Worm (Caenorhabditis elegans) whole organism, L1 larva: ENCODE data around the gene lea-1.

ENCODE experiments used
- C04F5.9 ChIP-seq: sonication (generic microtip); optimal IDR thresholded peaks from 2 replicates; lab custom pipeline; 2016; ENCODE audit warnings: missing genetic modification characterization, missing compliant biosample characterization
- C16A3.4 ChIP-seq: fragments of 150-350 bp; optimal IDR thresholded peaks from 2 replicates; lab custom pipeline; 2014; ENCODE audit warnings: missing biosample characterization, missing genetic modification characterization
- F16B12.6 ChIP-seq: fragments of 150-350 bp; optimal IDR thresholded peaks from 2 replicates; lab custom pipeline; 2014; ENCODE audit warnings: missing biosample characterization, missing genetic modification characterization
- aha-1 ChIP-seq: fragments of 150-350 bp; optimal IDR thresholded peaks from 2 replicates; lab custom pipeline; 2014; ENCODE audit warnings: missing biosample characterization, missing genetic modification characterization
- alr-1 ChIP-seq: fragments of 200-800 bp; sonication (Bioruptor generic); optimal IDR thresholded peaks from 2 replicates; lab custom pipeline; 2018; ENCODE audit warnings: borderline replicate concordance, mild to moderate bottlenecking, missing genetic modification characterization, missing compliant biosample characterization
- ceh-8 ChIP-seq: fragments of 200-800 bp; sonication (Bioruptor generic); optimal IDR thresholded peaks from 2 replicates; lab custom pipeline; 2018; ENCODE audit warnings: mild to moderate bottlenecking, missing genetic modification characterization, moderate library complexity, missing compliant biosample characterization
- ceh-82 ChIP-seq, 3 experiments: fragments of 150-350 bp in 1 of 3; sonication (generic microtip) in 2 of 3; optimal IDR thresholded peaks; 2 replicates each; lab custom pipeline; 2014 to 2017; ENCODE audit warnings: missing biosample characterization in 3 of 3, missing genetic modification characterization in 3 of 3
- ceh-88 ChIP-seq: fragments of 200-800 bp; sonication (Bioruptor generic); IDR thresholded peaks from 2 replicates; pipeline ENCODE4 v1.3.6; 2022; ENCODE audit warnings: missing genetic modification characterization, missing compliant biosample characterization
- ceh-90 ChIP-seq: sonication (generic microtip); optimal IDR thresholded peaks from 2 replicates; lab custom pipeline; 2016; ENCODE audit warnings: missing genetic modification characterization, missing compliant biosample characterization
- dpl-1 ChIP-seq, 3 experiments: fragments of 150-350 bp in 2 of 3; sonication (generic microtip) in 1 of 3; optimal IDR thresholded peaks; 2 replicates each; lab custom pipeline; 2014 to 2017; ENCODE audit warnings: missing biosample characterization in 3 of 3, missing genetic modification characterization in 3 of 3, missing genetic modification reagents in 3 of 3
- dsc-1 ChIP-seq: sonication (generic microtip); optimal IDR thresholded peaks from 2 replicates; lab custom pipeline; 2016; ENCODE audit warnings: mild to moderate bottlenecking, missing genetic modification characterization, missing compliant biosample characterization
- egl-27 ChIP-seq, 2 experiments: fragments of 150-350 bp in 1 of 2; sonication (generic microtip); optimal IDR thresholded peaks; 3 replicates each; lab custom pipeline; 2017 to 2018; ENCODE audit warnings: missing biosample characterization in 2 of 2, missing genetic modification characterization in 2 of 2, missing genetic modification reagents in 2 of 2
- elt-2 ChIP-seq: sonication (generic microtip); optimal IDR thresholded peaks from 2 replicates; lab custom pipeline; 2016; ENCODE audit warnings: missing genetic modification characterization, mild to moderate bottlenecking, inconsistent platforms, missing compliant biosample characterization, missing genetic modification reagents
- fkh-10 ChIP-seq: sonication (generic microtip); optimal IDR thresholded peaks from 2 replicates; lab custom pipeline; 2017; ENCODE audit warnings: missing biosample characterization, missing genetic modification reagents, missing genetic modification characterization
- fkh-8 ChIP-seq: sonication (generic microtip); optimal IDR thresholded peaks from 2 replicates; lab custom pipeline; 2016; ENCODE audit warnings: mild to moderate bottlenecking, missing genetic modification characterization, missing compliant biosample characterization
- hlh-17 ChIP-seq: fragments of 200-800 bp; sonication (Bioruptor generic); optimal IDR thresholded peaks from 2 replicates; lab custom pipeline; 2018; ENCODE audit warnings: missing genetic modification characterization, mild to moderate bottlenecking, missing compliant biosample characterization, moderate library complexity, borderline replicate concordance
- hlh-4 ChIP-seq: sonication (generic microtip); optimal IDR thresholded peaks from 2 replicates; lab custom pipeline; 2016; ENCODE audit warnings: mild to moderate bottlenecking, missing genetic modification characterization, missing compliant biosample characterization
- jun-1 ChIP-seq: fragments of 150-350 bp; optimal IDR thresholded peaks from 2 replicates; lab custom pipeline; 2014; ENCODE audit warnings: missing biosample characterization, missing genetic modification reagents, missing genetic modification characterization
- lin-13 ChIP-seq: fragments of 150-350 bp; optimal IDR thresholded peaks from 2 replicates; lab custom pipeline; 2014; ENCODE audit warnings: missing biosample characterization, missing genetic modification reagents, missing genetic modification characterization
- lin-14 ChIP-seq: fragments of 200-800 bp; sonication (Bioruptor generic); optimal IDR thresholded peaks from 2 replicates; lab custom pipeline; 2018; ENCODE audit warnings: mild to moderate bottlenecking, missing genetic modification characterization, moderate library complexity, missing compliant biosample characterization
- lin-35 ChIP-seq, 2 experiments: fragments of 150-350 bp; optimal IDR thresholded peaks; 2 replicates each; lab custom pipeline; 2014; ENCODE audit warnings: missing biosample characterization in 2 of 2, missing genetic modification characterization in 2 of 2, missing genetic modification reagents in 2 of 2
- lsy-2 ChIP-seq, 2 experiments: fragments of 150-350 bp; optimal IDR thresholded peaks; 2 replicates each; lab custom pipeline; 2014; ENCODE audit warnings: missing biosample characterization in 2 of 2, missing genetic modification characterization in 2 of 2
- mep-1 ChIP-seq: fragments of 150-350 bp; optimal IDR thresholded peaks from 2 replicates; lab custom pipeline; 2014; ENCODE audit warnings: missing biosample characterization, missing genetic modification characterization
- nhr-11 ChIP-seq: fragments of 150-350 bp; optimal IDR thresholded peaks from 2 replicates; lab custom pipeline; 2014; ENCODE audit warnings: missing biosample characterization, missing genetic modification characterization
- nhr-19 ChIP-seq: fragments of 200-800 bp; sonication (Bioruptor generic); conservative IDR thresholded peaks from 2 replicates; pipeline ENCODE4 v1.3.6; 2022; ENCODE audit warnings: missing genetic modification characterization, missing compliant biosample characterization
- nhr-20 ChIP-seq: sonication (generic microtip); optimal IDR thresholded peaks from 2 replicates; lab custom pipeline; 2016; ENCODE audit warnings: mild to moderate bottlenecking, missing genetic modification characterization, missing compliant biosample characterization
- nhr-47 ChIP-seq: sonication (generic microtip); optimal IDR thresholded peaks from 2 replicates; lab custom pipeline; 2016; ENCODE audit warnings: mild to moderate bottlenecking, missing genetic modification characterization, moderate library complexity, missing compliant biosample characterization
- nhr-71 ChIP-seq: sonication (generic microtip); optimal IDR thresholded peaks from 2 replicates; lab custom pipeline; 2016; ENCODE audit warnings: mild to moderate bottlenecking, missing genetic modification characterization, moderate library complexity, missing compliant biosample characterization
- nhr-76 ChIP-seq: sonication (generic microtip); optimal IDR thresholded peaks from 2 replicates; lab custom pipeline; 2017; ENCODE audit warnings: missing biosample characterization, missing genetic modification characterization
- nhr-77 ChIP-seq: fragments of 150-350 bp; optimal IDR thresholded peaks from 2 replicates; lab custom pipeline; 2014; ENCODE audit warnings: missing biosample characterization, missing genetic modification characterization
- nhr-90 ChIP-seq: sonication (generic microtip); optimal IDR thresholded peaks from 2 replicates; lab custom pipeline; 2016; ENCODE audit warnings: mild to moderate bottlenecking, missing genetic modification characterization, missing compliant biosample characterization; ENCODE audit not compliant: poor library complexity
- rnt-1 ChIP-seq: sonication (generic microtip); optimal IDR thresholded peaks from 2 replicates; lab custom pipeline; 2016; ENCODE audit warnings: mild to moderate bottlenecking, missing genetic modification characterization, moderate library complexity, missing compliant biosample characterization
- skn-1 ChIP-seq: fragments of 150-350 bp; optimal IDR thresholded peaks from 2 replicates; lab custom pipeline; 2014; ENCODE audit warnings: missing biosample characterization, missing genetic modification characterization
- snpc-4 ChIP-seq: fragments of 150-350 bp; optimal IDR thresholded peaks from 2 replicates; lab custom pipeline; 2014; ENCODE audit warnings: missing biosample characterization, missing genetic modification characterization
- snu-23 ChIP-seq: sonication (generic microtip); optimal IDR thresholded peaks from 2 replicates; lab custom pipeline; 2016; ENCODE audit warnings: missing genetic modification characterization, missing compliant biosample characterization
- sup-37 ChIP-seq: fragments of 200-800 bp; sonication (Bioruptor generic); optimal IDR thresholded peaks from 2 replicates; lab custom pipeline; 2018; ENCODE audit warnings: mild to moderate bottlenecking, missing genetic modification characterization, missing compliant biosample characterization
- swsn-7 ChIP-seq: sonication (generic microtip); optimal IDR thresholded peaks from 2 replicates; lab custom pipeline; 2016; ENCODE audit warnings: missing genetic modification characterization, missing compliant biosample characterization
- tbx-2 ChIP-seq: sonication (generic microtip); optimal IDR thresholded peaks from 2 replicates; lab custom pipeline; 2016; ENCODE audit warnings: missing genetic modification characterization, missing compliant biosample characterization
- tlp-1 ChIP-seq: fragments of 150-350 bp; optimal IDR thresholded peaks from 2 replicates; lab custom pipeline; 2014; ENCODE audit warnings: missing biosample characterization, missing genetic modification characterization
- unc-30 ChIP-seq: sonication (generic microtip); optimal IDR thresholded peaks from 2 replicates; lab custom pipeline; 2017; ENCODE audit warnings: missing biosample characterization, missing genetic modification characterization
- unc-86 ChIP-seq: sonication (generic microtip); optimal IDR thresholded peaks from 2 replicates; lab custom pipeline; 2016; ENCODE audit warnings: missing genetic modification characterization, missing compliant biosample characterization
- unc-98 ChIP-seq: fragments of 200-800 bp; sonication (Bioruptor generic); IDR thresholded peaks from 2 replicates; pipeline ENCODE4 v1.3.6; 2022; ENCODE audit warnings: missing genetic modification characterization, missing compliant biosample characterization
- xbp-1 ChIP-seq: sonication (generic microtip); optimal IDR thresholded peaks from 2 replicates; lab custom pipeline; 2016; ENCODE audit warnings: missing genetic modification characterization, missing compliant biosample characterization
- zag-1 ChIP-seq: fragments of 150-350 bp; optimal IDR thresholded peaks from 2 replicates; lab custom pipeline; 2014; ENCODE audit warnings: missing biosample characterization, missing genetic modification characterization
- ztf-11 ChIP-seq, 2 experiments: sonication (generic microtip); optimal IDR thresholded peaks; 2 replicates each; lab custom pipeline; 2016 to 2017; ENCODE audit warnings: missing genetic modification characterization in 2 of 2, missing biosample characterization in 1 of 2, missing compliant biosample characterization in 1 of 2

lea-1 gene

DNA sequence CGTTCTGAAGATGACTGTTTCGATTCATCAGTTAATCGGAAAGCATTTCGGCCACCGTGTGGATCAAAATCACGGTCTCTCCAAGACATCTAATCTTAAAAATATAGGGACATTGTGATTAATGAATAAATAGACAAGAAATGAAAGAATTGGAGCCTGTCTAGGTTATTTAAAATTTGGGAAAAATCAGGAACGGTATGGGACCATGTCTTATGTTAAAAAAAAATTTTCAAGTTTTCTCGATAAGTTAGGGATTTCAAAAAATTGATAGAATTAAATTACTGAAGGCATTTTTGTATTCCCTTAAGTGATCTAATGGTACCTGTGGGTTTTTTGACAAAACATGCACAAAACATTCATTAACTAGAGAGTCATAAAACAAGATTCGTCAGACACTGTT is 35.6 kb upstream of the lea-1 start, which contains the start of gene unc-41:
unc-41 (minus strand) TSS at position 101 of the 400 bp plus-strand sequence.
- TF ChIP-seq alr-1 (tag; lab: Kevin White, UChicago) (no peak), aha-1 (tag; lab: Kevin White, UChicago) (no peak), tbx-2 (tag; lab: Kevin White, UChicago) (no peak), skn-1 (tag; lab: Kevin White, UChicago) (no peak), sup-37 (no peak), unc-30 (no peak), F16B12.6 (no peak)

DNA sequence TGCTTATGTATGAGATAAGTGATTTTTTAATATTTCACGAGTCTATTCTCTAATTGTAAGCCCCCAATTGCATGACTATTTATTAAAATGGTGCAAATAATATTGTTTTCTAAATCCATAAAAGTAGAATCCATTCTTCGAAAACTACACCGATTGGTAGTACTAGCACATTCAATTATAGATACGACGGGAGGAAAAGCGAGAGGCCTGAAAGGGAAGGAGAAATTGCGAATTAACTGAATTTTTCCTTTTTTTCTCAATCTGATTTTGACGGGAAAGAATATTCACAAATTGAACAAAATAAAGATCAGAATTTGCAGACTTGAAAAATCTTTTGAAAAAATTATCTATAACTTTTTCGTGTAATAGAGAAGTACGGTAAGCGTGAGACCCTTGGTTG is 34.5 kb upstream of the lea-1 start:
- no peak for TF ChIP-seq snpc-4 (tag; lab: Kevin White, UChicago)
- peak; percentile 18 for TF ChIP-seq lin-14 (GFP tag; lab: Kevin White, UChicago)

DNA sequence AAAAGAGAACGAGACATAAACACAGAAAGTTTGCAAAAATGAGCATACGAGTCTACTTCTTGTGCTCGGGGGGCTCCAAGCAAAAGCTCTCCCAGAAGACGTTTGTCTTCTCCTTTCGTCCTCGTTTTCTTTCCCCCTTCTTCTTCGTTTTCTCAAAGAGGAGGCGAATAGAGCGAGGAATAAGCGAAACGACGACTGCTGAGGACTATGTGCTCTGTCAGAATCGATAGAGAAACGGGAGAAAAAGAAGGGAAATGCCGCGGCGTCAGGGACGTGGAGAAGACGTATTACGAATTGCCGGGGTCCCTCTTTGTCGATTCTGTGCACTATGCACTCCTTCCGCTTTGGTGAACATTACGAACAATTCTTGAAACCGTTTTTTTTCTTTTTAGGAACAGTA is 33.3 kb upstream of the lea-1 start:
- TF ChIP-seq dpl-1 (GFP tag; optimal IDR thresholded peaks at IDR 0.05; lab: Kevin White, UChicago) = no peak
- no peak for TF ChIP-seq hlh-17
- TF ChIP-seq egl-27 (tag; optimal IDR thresholded peaks at IDR 0.05; lab: Kevin White, UChicago) = no peak
- TF ChIP-seq nhr-47 (tag; lab: Kevin White, UChicago) = peak; percentile 12
- TF ChIP-seq zag-1 (tag; lab: Kevin White, UChicago) = no peak
- no peak for TF ChIP-seq unc-98 (GFP tag; lab: Robert Waterston, UW)
- peak; percentile 11 for TF ChIP-seq snu-23 (GFP tag; lab: Kevin White, UChicago)
- no peak for TF ChIP-seq jun-1 (tag; lab: Kevin White, UChicago)
- TF ChIP-seq unc-86 (tag; lab: Kevin White, UChicago) = peak; percentile 33
- TF ChIP-seq alr-1 (tag; lab: Kevin White, UChicago) = no peak
- peak in 1 of 3 experiments; percentile 51 for TF ChIP-seq ceh-82 (tag; optimal IDR thresholded peaks at IDR 0.05; lab: Kevin White, UChicago)
- TF ChIP-seq nhr-71 (tag; lab: Kevin White, UChicago) = peak; percentile 19
- no peak for TF ChIP-seq sup-37
- TF ChIP-seq C04F5.9 = no peak
- TF ChIP-seq fkh-8 (tag; lab: Kevin White, UChicago) = peak; percentile 50
- TF ChIP-seq nhr-11 (tag; lab: Kevin White, UChicago) = no peak
- TF ChIP-seq mep-1 (tag; lab: Kevin White, UChicago) = peak; percentile 26
- peak in 1 of 2 experiments; percentile 9 for TF ChIP-seq lsy-2 (tag; optimal IDR thresholded peaks at IDR 0.05; lab: Kevin White, UChicago)
- peak; percentile 32 for TF ChIP-seq fkh-10 (GFP tag; lab: Kevin White, UChicago)
- peak; percentile 19 for TF ChIP-seq swsn-7 (tag; lab: Kevin White, UChicago)
- TF ChIP-seq lin-14 (GFP tag; lab: Kevin White, UChicago) = peak; percentile 83
- TF ChIP-seq nhr-76 (tag; lab: Kevin White, UChicago) = no peak
- TF ChIP-seq hlh-4 (tag; lab: Kevin White, UChicago) = no peak
- TF ChIP-seq ceh-90 = no peak
- TF ChIP-seq tlp-1 (tag; lab: Kevin White, UChicago) = no peak
- TF ChIP-seq lin-35 (GFP tag; optimal IDR thresholded peaks at IDR 0.05; lab: Kevin White, UChicago) = no peak

DNA sequence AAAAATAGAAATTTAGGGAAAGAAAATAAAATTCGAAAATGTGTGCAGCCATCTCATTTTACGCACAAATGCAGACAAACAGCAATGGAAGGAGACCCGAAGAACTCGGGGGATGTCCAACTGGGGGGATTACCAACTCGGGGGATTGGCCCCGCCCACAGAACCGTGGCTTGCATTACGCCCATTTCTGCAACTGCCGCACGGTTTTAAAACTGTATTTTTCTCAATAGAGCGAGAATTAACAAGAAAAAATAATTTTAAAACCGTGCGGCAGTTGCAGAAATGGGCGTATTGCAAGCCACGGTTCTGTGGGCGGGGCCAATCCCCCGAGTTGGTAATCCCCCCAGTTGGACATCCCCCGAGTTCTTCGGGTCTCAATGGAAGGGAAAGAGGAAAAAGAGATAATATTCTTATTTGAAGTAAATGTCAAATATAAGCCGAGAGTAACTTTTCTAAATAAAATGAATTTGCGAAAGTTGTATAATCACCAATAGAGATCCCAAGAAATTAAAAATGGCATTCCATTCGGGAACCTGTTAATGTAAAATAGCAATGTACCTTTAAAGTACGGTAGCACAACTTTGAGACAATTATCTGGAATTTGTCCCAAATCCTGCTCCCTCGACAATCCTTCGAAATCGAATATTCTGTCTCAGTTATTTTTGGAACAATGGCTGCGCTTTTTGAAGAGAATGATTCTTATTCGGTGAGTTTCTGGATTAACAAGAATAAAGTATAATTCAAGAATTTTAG is 30.8 kb upstream of the lea-1 start, which contains the start of the genes ruvb-1 and tofu-1:
ruvb-1 (minus strand) TSS at position 72 of the 753 bp plus-strand sequence.
tofu-1 (plus strand) TSS at position 417 of the 753 bp plus-strand sequence.
- TF ChIP-seq nhr-20 (tag; lab: Kevin White, UChicago) (peak; percentile 79), tbx-2 (tag; lab: Kevin White, UChicago) (peak; percentile 72), lin-14 (GFP tag; lab: Kevin White, UChicago) (peak; percentile 63), ztf-11 (tag; optimal IDR thresholded peaks at IDR 0.05; lab: Kevin White, UChicago) (peak in 1 of 2 experiments; percentile 64), ceh-8 (GFP tag; lab: Kevin White, UChicago) (peak; percentile 13), lin-35 (GFP tag; optimal IDR thresholded peaks at IDR 0.05; lab: Kevin White, UChicago) (peak; percentile 40 to 70), C16A3.4 (tag; lab: Kevin White, UChicago) (peak; percentile 45), xbp-1 (tag; lab: Kevin White, UChicago) (peak; percentile 75), swsn-7 (tag; lab: Kevin White, UChicago) (peak; percentile 78), F16B12.6 (peak; percentile 84), lin-13 (GFP tag; lab: Kevin White, UChicago) (peak; percentile 16), elt-2 (peak; percentile 32), nhr-19 (GFP tag; lab: Robert Waterston, UW) (peak; percentile 81), ceh-88 (GFP tag; lab: Robert Waterston, UW) (peak; percentile 55), mep-1 (tag; lab: Kevin White, UChicago) (peak; percentile 59), nhr-90 (tag; lab: Kevin White, UChicago) (peak; percentile 87), rnt-1 (tag; lab: Kevin White, UChicago) (peak; percentile 43), nhr-77 (tag; lab: Kevin White, UChicago) (peak; percentile 24), dsc-1 (tag; lab: Kevin White, UChicago) (peak; percentile 24), lsy-2 (tag; optimal IDR thresholded peaks at IDR 0.05; lab: Kevin White, UChicago) (peak; percentile 46 to 60)
